Fruit fly (Drosophila melanogaster) whole organism, embryonic: ENCODE results near the gene meso18E.
A peak's percentile ranks its signal among the peaks of the same experiment; 100 is the strongest.

Experiments
- Awh ChIP-seq: fragments of 200-800 bp; sonication (Bioruptor generic); IDR thresholded peaks from 2 replicates; pipeline ENCODE4, ENCODE4 v1.3.6; 2022; ENCODE audit warnings: missing biosample characterization, missing genetic modification characterization
- B-H2 ChIP-seq: fragments of 200-800 bp; sonication (Bioruptor generic); optimal IDR thresholded peaks from 2 replicates; lab custom pipeline; 2018; ENCODE audit warnings: missing biosample characterization, mild to moderate bottlenecking, missing genetic modification characterization
- CG1024 ChIP-seq: fragments of 200-800 bp; sonication (Bioruptor generic); IDR thresholded peaks from 2 replicates; pipeline ENCODE4 v1.3.6; 2022; ENCODE audit warnings: missing biosample characterization, missing genetic modification characterization
- CG10431 ChIP-seq: fragments of 200-800 bp; sonication (Bioruptor generic); optimal IDR thresholded peaks from 3 replicates; lab custom pipeline; 2018; ENCODE audit warnings: missing biosample characterization, mild to moderate bottlenecking, missing genetic modification characterization
- CG10654 ChIP-seq: fragments of 200-800 bp; sonication (Bioruptor generic); optimal IDR thresholded peaks from 2 replicates; lab custom pipeline; 2016; ENCODE audit warnings: missing biosample characterization, missing genetic modification characterization
- CG11093 ChIP-seq: fragments of 200-800 bp; sonication (Bioruptor generic); IDR thresholded peaks from 3 replicates; pipeline ENCODE4 v1.3.6; 2022; ENCODE audit warnings: missing biosample characterization, missing genetic modification characterization
- CG11696 ChIP-seq: fragments of 200-800 bp; sonication (Bioruptor generic); IDR thresholded peaks from 2 replicates; pipeline ENCODE4 v1.3.6; 2022; ENCODE audit warnings: missing biosample characterization, missing genetic modification characterization
- CG12391 ChIP-seq: fragments of 200-800 bp; sonication (Bioruptor generic); optimal IDR thresholded peaks from 3 replicates; lab custom pipeline; 2018; ENCODE audit warnings: missing biosample characterization, mild to moderate bottlenecking, missing genetic modification characterization, moderate library complexity
- CG12659 ChIP-seq: fragments of 200-800 bp; sonication (Bioruptor generic); optimal IDR thresholded peaks from 3 replicates; lab custom pipeline; 2017; ENCODE audit warnings: mild to moderate bottlenecking, missing biosample characterization, missing genetic modification reagents, missing genetic modification characterization
- CG16815 ChIP-seq: fragments of 200-800 bp; sonication (Bioruptor generic); optimal IDR thresholded peaks from 3 replicates; lab custom pipeline; 2017; ENCODE audit warnings: missing biosample characterization, mild to moderate bottlenecking, missing genetic modification characterization
- CG17829 ChIP-seq: fragments of 200-800 bp; optimal IDR thresholded peaks from 2 replicates; lab custom pipeline; 2019; ENCODE audit warnings: missing biosample characterization, mild to moderate bottlenecking, missing genetic modification characterization, moderate library complexity
- CG1792 ChIP-seq: fragments of 200-800 bp; sonication (Bioruptor generic); optimal IDR thresholded peaks from 2 replicates; lab custom pipeline; 2016; ENCODE audit warnings: missing biosample characterization, missing genetic modification characterization
- CG2120 ChIP-seq: fragments of 200-800 bp; sonication (Bioruptor generic); optimal IDR thresholded peaks from 3 replicates; lab custom pipeline; 2016; ENCODE audit warnings: missing biosample characterization, missing genetic modification characterization
- CG2199 ChIP-seq: fragments of 200-800 bp; sonication (Bioruptor generic); IDR thresholded peaks from 3 replicates; pipeline ENCODE4 v1.3.6; 2022; ENCODE audit warnings: missing biosample characterization, missing genetic modification characterization
- CG4282 ChIP-seq: fragments of 200-800 bp; sonication (Bioruptor generic); optimal IDR thresholded peaks from 2 replicates; lab custom pipeline; 2016; ENCODE audit warnings: missing biosample characterization, missing genetic modification characterization
- CG4424 ChIP-seq: fragments of 200-800 bp; sonication (Bioruptor generic); optimal IDR thresholded peaks from 3 replicates; lab custom pipeline; 2016; ENCODE audit warnings: missing biosample characterization, missing genetic modification characterization
- CG4617 ChIP-seq: fragments of 200-800 bp; sonication (Bioruptor generic); optimal IDR thresholded peaks from 3 replicates; lab custom pipeline; 2016; ENCODE audit warnings: missing biosample characterization, missing genetic modification characterization, borderline replicate concordance
- CG5180 ChIP-seq: fragments of 200-800 bp; sonication (Bioruptor generic); optimal IDR thresholded peaks from 3 replicates; lab custom pipeline; 2017; ENCODE audit warnings: missing biosample characterization, missing genetic modification characterization, mild to moderate bottlenecking, moderate library complexity, missing genetic modification reagents
- CG5953 ChIP-seq: fragments of 200-800 bp; sonication (Bioruptor generic); IDR thresholded peaks from 2 replicates; pipeline ENCODE4 v1.3.6; 2022; ENCODE audit warnings: missing biosample characterization, missing genetic modification characterization
- CG6272 ChIP-seq: fragments of 200-800 bp; sonication (Bioruptor generic); IDR thresholded peaks from 2 replicates; pipeline ENCODE4 v1.3.6; 2022; ENCODE audit warnings: missing biosample characterization, missing genetic modification characterization
- CG7271 ChIP-seq: fragments of 200-800 bp; sonication (Bioruptor generic); optimal IDR thresholded peaks from 2 replicates; lab custom pipeline; 2018; ENCODE audit warnings: missing biosample characterization, mild to moderate bottlenecking, missing genetic modification characterization, moderate library complexity
- CG7963 ChIP-seq: fragments of 200-800 bp; sonication (Bioruptor generic); IDR thresholded peaks from 3 replicates; pipeline ENCODE4 v1.3.6; 2022; ENCODE audit warnings: missing biosample characterization, missing genetic modification characterization; ENCODE audit not compliant: partially characterized antibody
- HLH3B ChIP-seq: fragments of 200-800 bp; sonication (Bioruptor generic); IDR thresholded peaks from 2 replicates; pipeline ENCODE4 v1.3.6; 2022; ENCODE audit warnings: missing biosample characterization, missing genetic modification characterization
- Hsf ChIP-seq: fragments of 200-800 bp; sonication (Bioruptor generic); optimal IDR thresholded peaks from 3 replicates; lab custom pipeline; 2016; ENCODE audit warnings: missing biosample characterization, missing genetic modification characterization
- Oaz ChIP-seq: fragments of 200-800 bp; sonication (Bioruptor generic); IDR thresholded peaks from 2 replicates; pipeline ENCODE4 v1.3.6; 2022; ENCODE audit warnings: missing biosample characterization, missing genetic modification characterization
- Pdp1 ChIP-seq, 2 experiments: fragments of 200-800 bp; sonication (Bioruptor generic); optimal IDR thresholded peaks; 3 replicates each; lab custom pipeline; 2016; ENCODE audit warnings: missing biosample characterization in 2 of 2, missing genetic modification characterization in 2 of 2, mild to moderate bottlenecking in 1 of 2, moderate library complexity in 1 of 2
- Six4 ChIP-seq: fragments of 200-800 bp; sonication (Bioruptor generic); optimal IDR thresholded peaks from 2 replicates; lab custom pipeline; 2016; ENCODE audit warnings: missing biosample characterization, missing genetic modification characterization
- Sox102F ChIP-seq: fragments of 200-800 bp; sonication (Bioruptor generic); optimal IDR thresholded peaks from 2 replicates; lab custom pipeline; 2018; ENCODE audit warnings: missing biosample characterization, mild to moderate bottlenecking, missing genetic modification characterization, moderate library complexity
- amos ChIP-seq: fragments of 200-800 bp; sonication (Bioruptor generic); IDR thresholded peaks from 2 replicates; pipeline ENCODE4 v1.3.6; 2022; ENCODE audit warnings: missing biosample characterization, missing genetic modification characterization; ENCODE audit not compliant: partially characterized antibody
- az2 ChIP-seq: fragments of 200-800 bp; sonication (Bioruptor generic); optimal IDR thresholded peaks from 3 replicates; lab custom pipeline; 2016; ENCODE audit warnings: missing biosample characterization, missing genetic modification characterization
- bigmax ChIP-seq: fragments of 200-800 bp; sonication (Bioruptor generic); optimal IDR thresholded peaks from 2 replicates; lab custom pipeline; 2018; ENCODE audit warnings: missing biosample characterization, mild to moderate bottlenecking, missing genetic modification characterization
- cad ChIP-seq: fragments of >200 bp; optimal IDR thresholded peaks from 2 replicates; lab custom pipeline; 2017; ENCODE audit warnings: missing biosample characterization, missing genetic modification characterization
- chinmo ChIP-seq: fragments of 200-800 bp; sonication (Bioruptor generic); IDR thresholded peaks from 4 replicates; pipeline ENCODE4 v1.3.6; 2022; ENCODE audit warnings: missing biosample characterization, missing genetic modification characterization; ENCODE audit not compliant: partially characterized antibody
- cwo ChIP-seq: fragments of 200-800 bp; sonication (Bioruptor generic); optimal IDR thresholded peaks from 3 replicates; lab custom pipeline; 2017; ENCODE audit warnings: missing biosample characterization, missing genetic modification characterization, mild to moderate bottlenecking, moderate library complexity, missing genetic modification reagents
- dm ChIP-seq: fragments of 200-800 bp; sonication (Bioruptor generic); optimal IDR thresholded peaks from 3 replicates; lab custom pipeline; 2016; ENCODE audit warnings: missing biosample characterization, missing genetic modification characterization
- dmrt11E ChIP-seq: fragments of 200-800 bp; sonication (Bioruptor generic); optimal IDR thresholded peaks from 3 replicates; lab custom pipeline; 2018; ENCODE audit warnings: missing biosample characterization, mild to moderate bottlenecking, missing genetic modification characterization, moderate library complexity
- ewg ChIP-seq: fragments of 200-800 bp; sonication (Bioruptor generic); optimal IDR thresholded peaks from 3 replicates; lab custom pipeline; 2017; ENCODE audit warnings: mild to moderate bottlenecking, missing biosample characterization, missing genetic modification reagents, missing genetic modification characterization
- gcm ChIP-seq: fragments of 200-800 bp; sonication (Bioruptor generic); optimal IDR thresholded peaks from 2 replicates; lab custom pipeline; 2019; ENCODE audit warnings: missing biosample characterization, mild to moderate bottlenecking, missing genetic modification characterization, moderate library complexity
- hth ChIP-seq: fragments of >200 bp; optimal IDR thresholded peaks from 2 replicates; lab custom pipeline; 2017; ENCODE audit warnings: inconsistent platforms
- lilli ChIP-seq: fragments of 200-800 bp; sonication (Bioruptor generic); optimal IDR thresholded peaks from 3 replicates; lab custom pipeline; 2016; ENCODE audit warnings: missing biosample characterization, missing genetic modification characterization
- lmd ChIP-seq: fragments of 200-800 bp; sonication (Bioruptor generic); IDR thresholded peaks from 2 replicates; pipeline ENCODE4 v1.3.6; 2022; ENCODE audit warnings: missing biosample characterization, missing genetic modification characterization
- maf-S ChIP-seq: fragments of 200-800 bp; sonication (Bioruptor generic); optimal IDR thresholded peaks from 2 replicates; lab custom pipeline; 2016; ENCODE audit warnings: missing biosample characterization, missing genetic modification characterization
- p53 ChIP-seq: fragments of 200-800 bp; sonication (Bioruptor generic); optimal IDR thresholded peaks from 2 replicates; lab custom pipeline; 2016; ENCODE audit warnings: missing biosample characterization, missing genetic modification characterization
- prd ChIP-seq, 3 experiments: fragments of >200 bp in 2 of 3; fragments of 200-800 bp in 1 of 3; sonication (Bioruptor generic) in 1 of 3; optimal IDR thresholded peaks in 2 of 3; IDR thresholded peaks in 1 of 3; 2 replicates in 2 of 3; 3 replicates in 1 of 3; pipeline versions ENCODE4 v1.3.6 to Lab custom; 2017 to 2022; ENCODE audit warnings: missing biosample characterization in 1 of 3, missing genetic modification characterization in 1 of 3
- rib ChIP-seq: fragments of 200-800 bp; sonication (Bioruptor generic); IDR thresholded peaks from 2 replicates; pipeline ENCODE4 v1.3.6; 2022; ENCODE audit warnings: missing biosample characterization, missing genetic modification characterization
- sens-2 ChIP-seq: fragments of 200-800 bp; sonication (Bioruptor generic); IDR thresholded peaks from 2 replicates; pipeline ENCODE4 v1.3.6; 2022; ENCODE audit warnings: missing biosample characterization, missing genetic modification characterization
- tap ChIP-seq: fragments of 200-800 bp; optimal IDR thresholded peaks from 3 replicates; lab custom pipeline; 2019; ENCODE audit warnings: missing biosample characterization, mild to moderate bottlenecking, missing genetic modification characterization, moderate library complexity
- tna ChIP-seq: fragments of 200-800 bp; sonication (Bioruptor generic); IDR thresholded peaks from 2 replicates; pipeline ENCODE4 v1.3.6; 2022; ENCODE audit warnings: missing biosample characterization, missing genetic modification characterization; ENCODE audit not compliant: partially characterized antibody
- trem ChIP-seq: fragments of 200-800 bp; optimal IDR thresholded peaks from 3 replicates; lab custom pipeline; 2019; ENCODE audit warnings: missing biosample characterization, mild to moderate bottlenecking, missing genetic modification characterization, moderate library complexity
- usp ChIP-seq: fragments of >200 bp; optimal IDR thresholded peaks from 2 replicates; lab custom pipeline; 2017; ENCODE audit warnings: missing biosample characterization, missing genetic modification characterization
- zen2 ChIP-seq: fragments of 200-800 bp; sonication (Bioruptor generic); IDR thresholded peaks from 3 replicates; pipeline ENCODE4 v1.3.6; 2022; ENCODE audit warnings: missing biosample characterization, missing genetic modification characterization; ENCODE audit not compliant: partially characterized antibody

Gene meso18E

dm6 chrX:19762167-19762566 lies 49.3 kb upstream of the meso18E start (continued):
- TF ChIP-seq CG4282 (GFP tag; lab: Kevin White, UChicago) (no peak), tna (GFP tag; lab: Robert Waterston, UW) (peak; percentile 46; the same call in 1 of the 2 replicates), CG10431 (GFP tag; lab: Kevin White, UChicago) (no peak), CG6272 (GFP tag; lab: Robert Waterston, UW) (no peak), Six4 (GFP tag; lab: Kevin White, UChicago) (no peak), B-H2 (GFP tag; lab: Kevin White, UChicago) (no peak), cad (no peak), dm (GFP tag; lab: Kevin White, UChicago) (no peak), Hsf (GFP tag; lab: Kevin White, UChicago) (no peak), CG7271 (tag; lab: Kevin White, UChicago) (no peak), CG2120 (GFP tag; lab: Kevin White, UChicago) (peak; percentile 49), CG17829 (tag; lab: Kevin White, UChicago) (peak; percentile 15), cwo (no peak), az2 (GFP tag; lab: Kevin White, UChicago) (no peak), prd (optimal IDR thresholded peaks at IDR 0.05; lab: Kevin White, UChicago) (no peak), prd (GFP tag; IDR thresholded peaks at IDR 0.05; lab: Robert Waterston, UW) (no peak), lmd (GFP tag; lab: Robert Waterston, UW) (no peak), maf-S (GFP tag; lab: Kevin White, UChicago) (no peak), CG1024 (GFP tag; lab: Robert Waterston, UW) (no peak), dmrt11E (tag; lab: Kevin White, UChicago) (no peak), zen2 (0 out of 3 replicates have a peak, but pooled peaks have one; percentile 28), Pdp1 (GFP tag; optimal IDR thresholded peaks at IDR 0.05; lab: Kevin White, UChicago) (no peak), chinmo (no peak), gcm (GFP tag; lab: Kevin White, UChicago) (no peak), amos (peak; percentile 71), sens-2 (GFP tag; lab: Robert Waterston, UW) (no peak), tap (no peak), rib (GFP tag; lab: Robert Waterston, UW) (no peak), usp (GFP tag; lab: Kevin White, UChicago) (no peak), HLH3B (no peak), Oaz (GFP tag; lab: Robert Waterston, UW) (no peak), hth (lab: Kevin White, UChicago) (no peak), lilli (no peak), CG4424 (GFP tag; lab: Kevin White, UChicago) (no peak), p53 (GFP tag; lab: Kevin White, UChicago) (no peak), CG5953 (GFP tag; lab: Robert Waterston, UW) (no peak), CG16815 (no peak), Sox102F (GFP tag; lab: Kevin White, UChicago) (no peak), CG11093 (GFP tag; lab: Robert Waterston, UW) (no peak), CG4617 (GFP tag; lab: Kevin White, UChicago) (no peak), CG12659 (GFP tag; lab: Kevin White, UChicago) (peak; percentile 10), CG2199 (GFP tag; lab: Robert Waterston, UW) (no peak), Awh (no peak), CG5180 (GFP tag; lab: Kevin White, UChicago) (no peak), ewg (GFP tag; lab: Kevin White, UChicago) (no peak), CG7963 (GFP tag; lab: Robert Waterston, UW) (0 out of 3 replicates have a peak, but pooled peaks have one; percentile 51), CG1792 (GFP tag; lab: Kevin White, UChicago) (no peak), CG11696 (GFP tag; lab: Robert Waterston, UW) (no peak), bigmax (GFP tag; lab: Kevin White, UChicago) (no peak), CG10654 (GFP tag; lab: Kevin White, UChicago) (no peak), CG12391 (no peak), trem (tag; lab: Kevin White, UChicago) (peak; percentile 23)
